Worm (Caenorhabditis elegans): ENCODE results near the gene ZC416.2.

The ZC416.2 gene

ce11 chrIV:3642189-3642588 lies 8.8 kb downstream of the ZC416.2 start, which contains the start of gene CC8.3:
CC8.3 (minus strand) TSS chrIV:3642289.
- no peak for TF ChIP-seq ceh-36 (tag; optimal IDR thresholded peaks at IDR 0.05)
- TF ChIP-seq tbx-11 (GFP tag; IDR thresholded peaks at IDR 0.05): no peak
- no peak for TF ChIP-seq hnd-1 (tag; optimal IDR thresholded peaks at IDR 0.05)
- TF ChIP-seq pes-1 (GFP tag; IDR thresholded peaks at IDR 0.05): no peak
- no peak for TF ChIP-seq F13C5.2 (tag; optimal IDR thresholded peaks at IDR 0.05)
- TF ChIP-seq tra-4 (tag; optimal IDR thresholded peaks at IDR 0.05): no peak
- no peak for TF ChIP-seq hmbx-1 (tag; optimal IDR thresholded peaks at IDR 0.05)
- no peak for TF ChIP-seq tbx-37 (GFP tag; conservative IDR thresholded peaks at IDR 0.05)
- TF ChIP-seq flt-1 (GFP tag; IDR thresholded peaks at IDR 0.05): no peak
- TF ChIP-seq aly-1 (tag; optimal IDR thresholded peaks at IDR 0.05): no peak
- TF ChIP-seq B0310.2 (tag; optimal IDR thresholded peaks at IDR 0.05): no peak
- no peak for TF ChIP-seq sea-1 (GFP tag; conservative IDR thresholded peaks at IDR 0.05)
- TF ChIP-seq ama-1 (optimal IDR thresholded peaks at IDR 0.05): no peak
- TF ChIP-seq scrt-1 (GFP tag; IDR thresholded peaks at IDR 0.05): no peak
- TF ChIP-seq hmg-4 (GFP tag; optimal IDR thresholded peaks at IDR 0.05): no peak
- TF ChIP-seq ets-7 (tag; optimal IDR thresholded peaks at IDR 0.05): no peak
- no peak for TF ChIP-seq ceh-13 (GFP tag; optimal IDR thresholded peaks at IDR 0.05)

DNA sequence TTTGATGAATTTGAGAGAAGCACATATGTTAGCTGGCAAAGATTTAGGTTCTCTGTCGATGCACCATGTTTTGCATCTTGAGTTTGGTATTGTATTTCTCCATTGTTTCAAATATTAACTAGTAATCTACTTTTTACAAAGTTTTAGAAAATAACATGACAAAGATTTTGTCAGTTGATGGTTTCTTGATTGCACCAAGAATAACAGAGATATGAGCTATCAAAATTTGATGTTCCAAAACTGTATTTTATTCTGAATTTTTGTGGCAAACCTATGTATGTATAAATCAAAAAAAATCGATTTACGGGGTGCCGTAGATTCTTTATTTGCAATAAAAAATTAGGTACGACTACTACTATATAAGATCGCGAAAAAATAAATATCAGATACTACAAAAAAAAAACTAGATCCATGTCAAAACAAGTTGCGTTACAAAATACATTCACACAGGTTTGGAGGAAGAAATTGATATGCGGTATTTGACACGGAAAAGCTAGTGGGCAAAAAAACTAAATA lies 11.5 kb downstream of the ZC416.2 start:
- TF ChIP-seq hnd-1 (tag; optimal IDR thresholded peaks at IDR 0.05): no peak
- TF ChIP-seq tra-4 (tag; optimal IDR thresholded peaks at IDR 0.05): no peak
- no peak for TF ChIP-seq F13C5.2 (tag; optimal IDR thresholded peaks at IDR 0.05)
- no peak for TF ChIP-seq tbx-37 (GFP tag; conservative IDR thresholded peaks at IDR 0.05)
- no peak for TF ChIP-seq B0310.2 (tag; optimal IDR thresholded peaks at IDR 0.05)
- TF ChIP-seq flt-1 (GFP tag; IDR thresholded peaks at IDR 0.05): no peak
- no peak for TF ChIP-seq ceh-13 (GFP tag; optimal IDR thresholded peaks at IDR 0.05)
- TF ChIP-seq ama-1 (optimal IDR thresholded peaks at IDR 0.05): no peak
- TF ChIP-seq aly-1 (tag; optimal IDR thresholded peaks at IDR 0.05): no peak

DNA sequence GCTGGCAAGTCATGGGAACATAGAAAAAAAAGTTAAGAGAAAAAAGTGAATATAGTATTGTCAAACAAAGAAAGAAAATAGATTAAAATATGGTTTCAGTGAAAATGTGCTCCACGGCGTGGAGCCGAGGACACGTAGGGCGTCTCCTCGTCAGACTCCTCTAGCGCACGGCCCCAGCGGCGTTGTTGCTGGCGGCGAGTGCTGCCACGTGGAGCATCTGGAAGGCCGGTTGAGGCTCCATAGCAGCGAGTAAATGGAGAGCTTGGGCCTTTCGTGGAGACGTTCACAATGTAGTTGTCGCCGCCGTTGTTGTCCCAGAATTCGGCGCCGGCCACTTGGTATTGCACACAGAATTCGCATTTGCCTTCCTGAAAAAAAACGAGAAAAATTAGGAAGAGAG lies 12.1 kb downstream of the ZC416.2 start:
- no peak for TF ChIP-seq hmbx-1 (tag; optimal IDR thresholded peaks at IDR 0.05)

DNA sequence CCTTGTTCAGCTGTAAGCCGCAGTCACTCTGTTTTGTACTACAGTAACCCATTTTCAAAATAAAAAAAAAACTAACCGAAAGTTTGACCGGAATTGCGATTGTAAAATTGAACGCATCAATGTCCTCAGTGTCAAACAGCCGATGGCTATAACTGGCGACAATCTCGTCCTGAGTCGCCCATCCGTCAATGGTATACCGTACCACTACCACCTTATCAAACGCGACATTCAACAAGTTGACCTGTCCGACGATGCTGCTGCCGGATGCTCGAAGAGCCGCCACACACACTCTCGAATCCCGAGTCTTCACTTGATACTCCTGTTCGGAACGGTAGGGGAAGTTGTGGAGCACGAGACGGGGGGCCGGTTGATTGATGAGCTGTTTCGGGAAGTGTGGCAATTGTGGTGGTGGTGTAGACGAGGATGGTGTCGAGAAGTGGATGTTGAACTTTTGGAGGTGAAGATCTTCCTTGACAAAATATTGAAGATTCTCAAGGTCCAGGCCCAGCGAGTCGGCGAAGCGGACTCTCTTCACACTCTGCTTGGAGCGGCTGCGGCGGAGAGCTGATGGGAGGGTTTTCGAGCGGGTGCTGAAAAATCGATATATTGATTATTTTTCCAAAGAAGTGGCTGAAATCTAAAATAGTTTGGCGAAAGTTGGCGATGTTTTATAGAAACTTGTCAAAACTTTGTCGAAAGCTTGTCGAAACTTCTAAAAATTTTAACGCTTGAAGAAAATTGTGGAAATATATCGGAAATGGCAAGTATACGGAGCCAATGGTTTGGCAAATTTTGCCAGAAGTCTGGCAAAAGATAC lies 13.1 kb downstream of the ZC416.2 start:
- TF ChIP-seq flt-1 (GFP tag; IDR thresholded peaks at IDR 0.05) (no peak), scrt-1 (GFP tag; IDR thresholded peaks at IDR 0.05) (no peak), hnd-1 (tag; optimal IDR thresholded peaks at IDR 0.05) (no peak), pes-1 (GFP tag; IDR thresholded peaks at IDR 0.05) (no peak), tra-4 (tag; optimal IDR thresholded peaks at IDR 0.05) (no peak), hmg-4 (GFP tag; optimal IDR thresholded peaks at IDR 0.05) (no peak), sea-1 (GFP tag; conservative IDR thresholded peaks at IDR 0.05) (no peak), tbx-11 (GFP tag; IDR thresholded peaks at IDR 0.05) (no peak), ets-7 (tag; optimal IDR thresholded peaks at IDR 0.05) (no peak), B0310.2 (tag; optimal IDR thresholded peaks at IDR 0.05) (no peak), ama-1 (optimal IDR thresholded peaks at IDR 0.05) (no peak), aly-1 (tag; optimal IDR thresholded peaks at IDR 0.05) (no peak), ceh-13 (GFP tag; optimal IDR thresholded peaks at IDR 0.05) (no peak), F13C5.2 (tag; optimal IDR thresholded peaks at IDR 0.05) (no peak), tbx-37 (GFP tag; conservative IDR thresholded peaks at IDR 0.05) (no peak), hmbx-1 (tag; optimal IDR thresholded peaks at IDR 0.05) (no peak), ceh-36 (tag; optimal IDR thresholded peaks at IDR 0.05) (no peak)

ce11 chrIV:3647551-3647950 lies 14.1 kb downstream of the ZC416.2 start:
- TF ChIP-seq tra-4 (tag; optimal IDR thresholded peaks at IDR 0.05): no peak
- TF ChIP-seq ets-7 (tag; optimal IDR thresholded peaks at IDR 0.05): no peak
- TF ChIP-seq sea-1 (GFP tag; conservative IDR thresholded peaks at IDR 0.05): no peak
- TF ChIP-seq ceh-36 (tag; optimal IDR thresholded peaks at IDR 0.05): no peak
- no peak for TF ChIP-seq scrt-1 (GFP tag; IDR thresholded peaks at IDR 0.05)
- TF ChIP-seq aly-1 (tag; optimal IDR thresholded peaks at IDR 0.05): no peak
- TF ChIP-seq hmbx-1 (tag; optimal IDR thresholded peaks at IDR 0.05): no peak
- no peak for TF ChIP-seq B0310.2 (tag; optimal IDR thresholded peaks at IDR 0.05)
- TF ChIP-seq hmg-4 (GFP tag; optimal IDR thresholded peaks at IDR 0.05): no peak
- TF ChIP-seq tbx-37 (GFP tag; conservative IDR thresholded peaks at IDR 0.05): no peak
- TF ChIP-seq hnd-1 (tag; optimal IDR thresholded peaks at IDR 0.05): no peak
- no peak for TF ChIP-seq F13C5.2 (tag; optimal IDR thresholded peaks at IDR 0.05)
- TF ChIP-seq tbx-11 (GFP tag; IDR thresholded peaks at IDR 0.05): no peak
- no peak for TF ChIP-seq pes-1 (GFP tag; IDR thresholded peaks at IDR 0.05)
- TF ChIP-seq ceh-13 (GFP tag; optimal IDR thresholded peaks at IDR 0.05): no peak
- TF ChIP-seq ama-1 (optimal IDR thresholded peaks at IDR 0.05): no peak
- no peak for TF ChIP-seq flt-1 (GFP tag; IDR thresholded peaks at IDR 0.05)

- TF ChIP-seq ets-7 (tag; optimal IDR thresholded peaks at IDR 0.05) (no peak), ama-1 (optimal IDR thresholded peaks at IDR 0.05) (no peak), scrt-1 (GFP tag; IDR thresholded peaks at IDR 0.05) (no peak)
These were observed 15.3 kb downstream of the ZC416.2 start, which contains the start of gene CC8.2 for ce11 chrIV:3648634-3649240. CC8.2 (minus strand) TSS chrIV:3648684.

- TF ChIP-seq aly-1 (tag; optimal IDR thresholded peaks at IDR 0.05) (no peak), F13C5.2 (tag; optimal IDR thresholded peaks at IDR 0.05) (no peak), sea-1 (GFP tag; conservative IDR thresholded peaks at IDR 0.05) (no peak), ceh-13 (GFP tag; optimal IDR thresholded peaks at IDR 0.05) (no peak), hmbx-1 (tag; optimal IDR thresholded peaks at IDR 0.05) (no peak), scrt-1 (GFP tag; IDR thresholded peaks at IDR 0.05) (no peak), ceh-36 (tag; optimal IDR thresholded peaks at IDR 0.05) (no peak), pes-1 (GFP tag; IDR thresholded peaks at IDR 0.05) (no peak), tbx-37 (GFP tag; conservative IDR thresholded peaks at IDR 0.05) (no peak), tra-4 (tag; optimal IDR thresholded peaks at IDR 0.05) (no peak), B0310.2 (tag; optimal IDR thresholded peaks at IDR 0.05) (no peak)
These were observed 18.8 kb downstream of the ZC416.2 start for ce11 chrIV:3652223-3652622.
